Fruit fly (Drosophila melanogaster) whole organism, embryonic: Measurements from ENCODE around the gene CG9855.

ENCODE experiments used
- Abd-B ChIP-seq: fragments of 200-800 bp; sonication (Bioruptor generic); optimal IDR thresholded peaks from 2 replicates; lab custom pipeline; 2018; ENCODE audit warnings: missing biosample characterization, mild to moderate bottlenecking, missing genetic modification characterization, moderate library complexity
- CG10147 ChIP-seq: fragments of 200-800 bp; sonication (Bioruptor generic); optimal IDR thresholded peaks from 2 replicates; lab custom pipeline; 2019; ENCODE audit warnings: missing biosample characterization, mild to moderate bottlenecking, missing genetic modification characterization, moderate library complexity
- CG10209 ChIP-seq: fragments of 200-800 bp; sonication (Bioruptor generic); optimal IDR thresholded peaks from 3 replicates; lab custom pipeline; 2017; ENCODE audit warnings: missing biosample characterization, mild to moderate bottlenecking, missing genetic modification characterization, missing genetic modification reagents
- CG10366 ChIP-seq: fragments of 200-800 bp; sonication (Bioruptor generic); IDR thresholded peaks from 2 replicates; pipeline ENCODE4 v1.3.6; 2022; ENCODE audit warnings: missing biosample characterization, missing genetic modification characterization
- CG10462 ChIP-seq: fragments of 200-800 bp; sonication (Bioruptor generic); optimal IDR thresholded peaks from 2 replicates; lab custom pipeline; 2016; ENCODE audit warnings: missing biosample characterization, missing genetic modification characterization
- CG12769 ChIP-seq: fragments of 200-800 bp; sonication (Bioruptor generic); optimal IDR thresholded peaks from 2 replicates; lab custom pipeline; 2019; ENCODE audit warnings: missing biosample characterization, mild to moderate bottlenecking, missing genetic modification characterization, moderate library complexity
- CG13424 ChIP-seq: fragments of 200-800 bp; sonication (Bioruptor generic); optimal IDR thresholded peaks from 2 replicates; lab custom pipeline; 2019; ENCODE audit warnings: missing biosample characterization, mild to moderate bottlenecking, missing genetic modification characterization, moderate library complexity
- CG14441 ChIP-seq: fragments of 200-800 bp; sonication (Bioruptor generic); IDR thresholded peaks from 2 replicates; pipeline ENCODE4 v1.3.6; 2022; ENCODE audit warnings: missing biosample characterization, missing genetic modification characterization
- CG16813 ChIP-seq: fragments of 200-800 bp; sonication (Bioruptor generic); IDR thresholded peaks from 3 replicates; pipeline ENCODE4 v1.3.6; 2022; ENCODE audit warnings: missing biosample characterization, missing genetic modification characterization; ENCODE audit not compliant: partially characterized antibody
- CG17385 ChIP-seq: fragments of 200-800 bp; sonication (Bioruptor generic); optimal IDR thresholded peaks from 3 replicates; lab custom pipeline; 2018; ENCODE audit warnings: missing biosample characterization, mild to moderate bottlenecking, missing genetic modification characterization
- CG18262 ChIP-seq: fragments of 200-800 bp; optimal IDR thresholded peaks from 3 replicates; lab custom pipeline; 2019; ENCODE audit warnings: missing biosample characterization, mild to moderate bottlenecking, missing genetic modification characterization, moderate library complexity
- CG18764 ChIP-seq: fragments of 200-800 bp; sonication (Bioruptor generic); optimal IDR thresholded peaks from 3 replicates; lab custom pipeline; 2016; ENCODE audit warnings: missing biosample characterization, missing genetic modification characterization
- CG2202 ChIP-seq: fragments of 200-800 bp; sonication (Bioruptor generic); optimal IDR thresholded peaks from 2 replicates; lab custom pipeline; 2018; ENCODE audit warnings: missing biosample characterization, mild to moderate bottlenecking, missing genetic modification characterization
- CG3281 ChIP-seq: fragments of 200-800 bp; sonication (Bioruptor generic); optimal IDR thresholded peaks from 3 replicates; lab custom pipeline; 2017; ENCODE audit warnings: missing biosample characterization, mild to moderate bottlenecking, missing genetic modification characterization
- CG3726 ChIP-seq: fragments of 200-800 bp; sonication (Bioruptor generic); IDR thresholded peaks from 3 replicates; pipeline ENCODE4, ENCODE4 v1.3.6; 2022; ENCODE audit warnings: missing biosample characterization, missing genetic modification characterization
- CG42726 ChIP-seq: fragments of 200-800 bp; sonication (Bioruptor generic); IDR thresholded peaks from 2 replicates; pipeline ENCODE4 v1.3.6; 2022; ENCODE audit warnings: missing biosample characterization, missing genetic modification characterization; ENCODE audit not compliant: partially characterized antibody
- CG4404 ChIP-seq: fragments of 200-800 bp; sonication (Bioruptor generic); IDR thresholded peaks from 2 replicates; pipeline ENCODE4 v1.3.6; 2022; ENCODE audit warnings: missing biosample characterization, missing genetic modification characterization
- CG4424 ChIP-seq: fragments of 200-800 bp; sonication (Bioruptor generic); optimal IDR thresholded peaks from 3 replicates; lab custom pipeline; 2016; ENCODE audit warnings: missing biosample characterization, missing genetic modification characterization
- CG4730 ChIP-seq: fragments of 200-800 bp; sonication (Bioruptor generic); IDR thresholded peaks from 2 replicates; pipeline ENCODE4 v1.3.6; 2022; ENCODE audit warnings: missing biosample characterization, missing genetic modification characterization
- CG7556 ChIP-seq: fragments of 200-800 bp; sonication (Bioruptor generic); optimal IDR thresholded peaks from 2 replicates; lab custom pipeline; 2017; ENCODE audit warnings: missing biosample characterization, mild to moderate bottlenecking, missing genetic modification characterization
- CG7745 ChIP-seq: fragments of 200-800 bp; sonication (Bioruptor generic); optimal IDR thresholded peaks from 2 replicates; lab custom pipeline; 2018; ENCODE audit warnings: missing biosample characterization, mild to moderate bottlenecking, missing genetic modification characterization, moderate library complexity
- CG9609 ChIP-seq: fragments of 200-800 bp; sonication (Bioruptor generic); optimal IDR thresholded peaks from 3 replicates; lab custom pipeline; 2016; ENCODE audit warnings: missing biosample characterization, missing genetic modification characterization
- CG9932 ChIP-seq: fragments of 200-800 bp; sonication (Bioruptor generic); IDR thresholded peaks from 2 replicates; pipeline ENCODE4 v1.3.6; 2022; ENCODE audit warnings: missing biosample characterization, missing genetic modification characterization
- Dip3 ChIP-seq: fragments of 200-800 bp; sonication (Bioruptor generic); optimal IDR thresholded peaks from 3 replicates; lab custom pipeline; 2016; ENCODE audit warnings: missing biosample characterization, missing genetic modification characterization
- E2f2 ChIP-seq: fragments of 200-800 bp; sonication (Bioruptor generic); IDR thresholded peaks from 2 replicates; pipeline ENCODE4 v1.3.6; 2022; ENCODE audit warnings: missing biosample characterization, missing genetic modification characterization
- Ets65A ChIP-seq: fragments of 200-800 bp; sonication (Bioruptor generic); peaks from one replicate; lab custom pipeline; 2016; ENCODE audit warnings: missing biosample characterization, missing genetic modification characterization
- Fer1 ChIP-seq: fragments of 200-800 bp; sonication (Bioruptor generic); optimal IDR thresholded peaks from 2 replicates; lab custom pipeline; 2017; ENCODE audit warnings: missing biosample characterization, mild to moderate bottlenecking, missing genetic modification characterization
- HHEX ChIP-seq: fragments of 200-800 bp; sonication (Bioruptor generic); optimal IDR thresholded peaks from 3 replicates; lab custom pipeline; 2017; ENCODE audit warnings: missing biosample characterization, mild to moderate bottlenecking, missing genetic modification characterization, missing genetic modification reagents
- Hsf ChIP-seq: fragments of 200-800 bp; sonication (Bioruptor generic); optimal IDR thresholded peaks from 3 replicates; lab custom pipeline; 2016; ENCODE audit warnings: missing biosample characterization, missing genetic modification characterization
- Mes4 ChIP-seq: fragments of 200-800 bp; sonication (Bioruptor generic); optimal IDR thresholded peaks from 2 replicates; lab custom pipeline; 2016; ENCODE audit warnings: missing biosample characterization, missing genetic modification characterization
- NC2β ChIP-seq: fragments of 200-800 bp; sonication (Bioruptor generic); optimal IDR thresholded peaks from 2 replicates; lab custom pipeline; 2016; ENCODE audit warnings: missing biosample characterization, missing genetic modification characterization
- Six4 ChIP-seq: fragments of 200-800 bp; sonication (Bioruptor generic); optimal IDR thresholded peaks from 2 replicates; lab custom pipeline; 2016; ENCODE audit warnings: missing biosample characterization, missing genetic modification characterization
- Sox102F ChIP-seq: fragments of 200-800 bp; sonication (Bioruptor generic); optimal IDR thresholded peaks from 2 replicates; lab custom pipeline; 2018; ENCODE audit warnings: missing biosample characterization, mild to moderate bottlenecking, missing genetic modification characterization, moderate library complexity
- Ssrp ChIP-seq: fragments of 200-800 bp; sonication (Bioruptor generic); optimal IDR thresholded peaks from 2 replicates; lab custom pipeline; 2018; ENCODE audit warnings: missing biosample characterization, mild to moderate bottlenecking, missing genetic modification characterization, moderate library complexity
- YL-1 ChIP-seq: fragments of 200-800 bp; sonication (Bioruptor generic); optimal IDR thresholded peaks from 3 replicates; lab custom pipeline; 2017; ENCODE audit warnings: missing biosample characterization, mild to moderate bottlenecking, missing genetic modification characterization
- caup ChIP-seq: fragments of 200-800 bp; sonication (Bioruptor generic); optimal IDR thresholded peaks from 3 replicates; lab custom pipeline; 2017; ENCODE audit warnings: missing biosample characterization, mild to moderate bottlenecking, missing genetic modification characterization, moderate library complexity; ENCODE audit not compliant: severe bottlenecking
- crc ChIP-seq: fragments of 200-800 bp; sonication (Bioruptor generic); optimal IDR thresholded peaks from 2 replicates; lab custom pipeline; 2016; ENCODE audit warnings: missing biosample characterization, missing genetic modification characterization
- dmrt99B ChIP-seq: fragments of 200-800 bp; sonication (Bioruptor generic); optimal IDR thresholded peaks from 2 replicates; lab custom pipeline; 2018; ENCODE audit warnings: missing biosample characterization, mild to moderate bottlenecking, missing genetic modification characterization, moderate library complexity
- dysf ChIP-seq: fragments of 200-800 bp; sonication (Bioruptor generic); IDR thresholded peaks from 3 replicates; pipeline ENCODE4 v1.3.6; 2022; ENCODE audit warnings: missing biosample characterization, missing genetic modification characterization
- hbn ChIP-seq: fragments of 200-800 bp; sonication (Bioruptor generic); IDR thresholded peaks from 2 replicates; pipeline ENCODE4 v1.3.6; 2022; ENCODE audit warnings: missing biosample characterization, missing genetic modification characterization; ENCODE audit not compliant: partially characterized antibody
- ind ChIP-seq: fragments of 200-800 bp; sonication (Bioruptor generic); optimal IDR thresholded peaks from 3 replicates; lab custom pipeline; 2016; ENCODE audit warnings: missing biosample characterization, missing genetic modification characterization
- kni ChIP-seq: fragments of 200-800 bp; sonication (Bioruptor generic); optimal IDR thresholded peaks from 3 replicates; lab custom pipeline; 2017; ENCODE audit warnings: mild to moderate bottlenecking, missing biosample characterization, missing genetic modification reagents, missing genetic modification characterization
- lov ChIP-seq, 2 experiments: fragments of 200-800 bp in 1 of 2; fragments of >200 bp in 1 of 2; sonication (Bioruptor generic) in 1 of 2; IDR thresholded peaks in 1 of 2; optimal IDR thresholded peaks in 1 of 2; 2 replicates in 1 of 2; 3 replicates in 1 of 2; pipeline versions ENCODE4 v1.3.6 to Lab custom; 2017 to 2022; ENCODE audit warnings: missing biosample characterization in 1 of 2, missing genetic modification characterization in 1 of 2
- p53 ChIP-seq: fragments of 200-800 bp; sonication (Bioruptor generic); optimal IDR thresholded peaks from 2 replicates; lab custom pipeline; 2016; ENCODE audit warnings: missing biosample characterization, missing genetic modification characterization
- pros ChIP-seq: fragments of 200-800 bp; sonication (Bioruptor generic); optimal IDR thresholded peaks from 3 replicates; lab custom pipeline; 2019; ENCODE audit warnings: missing biosample characterization, mild to moderate bottlenecking, missing genetic modification characterization, moderate library complexity
- pum ChIP-seq: fragments of 200-800 bp; sonication (Bioruptor generic); optimal IDR thresholded peaks from 2 replicates; lab custom pipeline; 2016; ENCODE audit warnings: missing biosample characterization, missing genetic modification characterization
- rib ChIP-seq: fragments of 200-800 bp; sonication (Bioruptor generic); IDR thresholded peaks from 2 replicates; pipeline ENCODE4 v1.3.6; 2022; ENCODE audit warnings: missing biosample characterization, missing genetic modification characterization
- sc ChIP-seq, 3 experiments: fragments of >200 bp in 2 of 3; fragments of 200-800 bp in 1 of 3; sonication (Bioruptor generic) in 1 of 3; optimal IDR thresholded peaks; 2 replicates in 2 of 3; 3 replicates in 1 of 3; lab custom pipeline; 2017; ENCODE audit warnings: mild to moderate bottlenecking in 1 of 3, missing biosample characterization in 1 of 3, missing genetic modification characterization in 1 of 3, missing genetic modification reagents in 1 of 3
- sim ChIP-seq: fragments of 200-800 bp; sonication (Bioruptor generic); IDR thresholded peaks from 2 replicates; pipeline ENCODE4 v1.3.6; 2022; ENCODE audit warnings: missing biosample characterization, missing genetic modification characterization
- tin ChIP-seq: fragments of 200-800 bp; sonication (Bioruptor generic); optimal IDR thresholded peaks from 3 replicates; lab custom pipeline; 2016; ENCODE audit warnings: missing biosample characterization, missing genetic modification characterization

CG9855 gene

dm6 chr3R:4387490-4387889 is 10.2 kb downstream of the CG9855 start, which contains the start of gene tub (continued):
- no peak for TF ChIP-seq HHEX
- 0 out of 2 replicates have a peak, but pooled peaks have one; percentile 23 for TF ChIP-seq CG4730 (GFP tag; lab: Robert Waterston, UW)
- TF ChIP-seq CG12769 (tag; lab: Kevin White, UChicago), result no peak
- TF ChIP-seq CG17385 (GFP tag; lab: Kevin White, UChicago), result no peak
- TF ChIP-seq CG42726 (GFP tag; lab: Robert Waterston, UW), result no peak
- TF ChIP-seq CG10366 (GFP tag; lab: Robert Waterston, UW), result peak; percentile 27; the same call in 1 of the 2 replicates
- no peak for TF ChIP-seq kni (GFP tag; lab: Kevin White, UChicago)
- peak; percentile 45 for TF ChIP-seq YL-1
- TF ChIP-seq CG10462, result no peak
- TF ChIP-seq CG10147, result no peak
- TF ChIP-seq Ets65A, result no peak
- peak; percentile 31; the same call in 1 of the 2 replicates for TF ChIP-seq CG14441 (GFP tag; lab: Robert Waterston, UW)
- TF ChIP-seq pros, result no peak
- no peak for TF ChIP-seq p53 (GFP tag; lab: Kevin White, UChicago)
- peak; percentile 16 for TF ChIP-seq Dip3 (GFP tag; lab: Kevin White, UChicago)
- TF ChIP-seq NC2β, result no peak
- peak; percentile 12 for TF ChIP-seq pum (GFP tag; lab: Kevin White, UChicago)
- TF ChIP-seq CG9609 (GFP tag; lab: Kevin White, UChicago), result peak; percentile 9
- TF ChIP-seq Abd-B (GFP tag; lab: Kevin White, UChicago), result no peak
- peak; percentile 21 for TF ChIP-seq Mes4 (GFP tag; lab: Kevin White, UChicago)
- TF ChIP-seq rib (GFP tag; lab: Robert Waterston, UW), result no peak
- peak; percentile 43; the same call in 1 of the 2 replicates for TF ChIP-seq E2f2 (GFP tag; lab: Robert Waterston, UW)
- TF ChIP-seq CG4404, result no peak
- TF ChIP-seq Fer1 (GFP tag; lab: Kevin White, UChicago), result peak; percentile 16
- no peak for TF ChIP-seq crc (GFP tag; lab: Kevin White, UChicago)
- TF ChIP-seq CG18262 (tag; lab: Kevin White, UChicago), result peak; percentile 44
- TF ChIP-seq Sox102F (GFP tag; lab: Kevin White, UChicago), result no peak
- no peak for TF ChIP-seq CG7745 (tag; lab: Kevin White, UChicago)
- no peak for TF ChIP-seq CG16813 (GFP tag; lab: Robert Waterston, UW)
- TF ChIP-seq CG3726 (GFP tag; lab: Robert Waterston, UW), result no peak
- TF ChIP-seq CG10209 (GFP tag; lab: Kevin White, UChicago), result peak; percentile 11
- peak; percentile 6 for TF ChIP-seq CG7556 (GFP tag; lab: Kevin White, UChicago)
- no peak for TF ChIP-seq CG18764 (GFP tag; lab: Kevin White, UChicago)
- no peak for TF ChIP-seq hbn (GFP tag; lab: Robert Waterston, UW)
- no peak for TF ChIP-seq sc (optimal IDR thresholded peaks at IDR 0.05; lab: Kevin White, UChicago)
- TF ChIP-seq sc (GFP tag; optimal IDR thresholded peaks at IDR 0.05; lab: Kevin White, UChicago), result no peak
- no peak for TF ChIP-seq Ssrp (tag; lab: Kevin White, UChicago)
- TF ChIP-seq CG13424 (tag; lab: Kevin White, UChicago), result peak; percentile 24
- TF ChIP-seq Six4 (GFP tag; lab: Kevin White, UChicago), result peak; percentile 27
- TF ChIP-seq CG2202 (tag; lab: Kevin White, UChicago), result no peak
- peak; percentile 47 for TF ChIP-seq CG3281
- TF ChIP-seq Hsf, result peak; percentile 48
- TF ChIP-seq sim, result no peak
- TF ChIP-seq tin (GFP tag; lab: Kevin White, UChicago), result peak; percentile 41
- no peak for TF ChIP-seq CG9932 (GFP tag; lab: Robert Waterston, UW)
- TF ChIP-seq ind, result peak; percentile 43
- peak; percentile 43 for TF ChIP-seq caup
- TF ChIP-seq CG4424 (GFP tag; lab: Kevin White, UChicago), result peak; percentile 34
- peak; percentile 24; the same call in 1 of the 3 replicates for TF ChIP-seq dysf (GFP tag; lab: Robert Waterston, UW)
- no peak for TF ChIP-seq lov (optimal IDR thresholded peaks at IDR 0.05; lab: Kevin White, UChicago)
- no peak for TF ChIP-seq lov (GFP tag; IDR thresholded peaks at IDR 0.05; lab: Robert Waterston, UW)
- TF ChIP-seq dmrt99B (tag; lab: Kevin White, UChicago), result no peak
